Worm (Caenorhabditis elegans) whole organism, mixed stage, embryonic: ENCODE results near the gene F39E9.6.

Experiments used
- M03D4.4 ChIP-seq: sonication (generic microtip); optimal IDR thresholded peaks from 2 replicates; lab custom pipeline; 2017; ENCODE audit warnings: mild to moderate bottlenecking, missing genetic modification characterization, missing compliant biosample characterization
- bed-3 ChIP-seq: fragments of 200-800 bp; sonication (Bioruptor generic); optimal IDR thresholded peaks from 3 replicates; lab custom pipeline; 2018; ENCODE audit warnings: mild to moderate bottlenecking, missing genetic modification characterization, moderate library complexity, missing compliant biosample characterization
- blmp-1 ChIP-seq: fragments of 150-350 bp; optimal IDR thresholded peaks from 2 replicates; lab custom pipeline; 2014; ENCODE audit warnings: missing biosample characterization, missing genetic modification characterization
- ceh-43 ChIP-seq: fragments of 200-800 bp; sonication (Bioruptor generic); optimal IDR thresholded peaks from 2 replicates; lab custom pipeline; 2018; ENCODE audit warnings: mild to moderate bottlenecking, missing genetic modification characterization, moderate library complexity, missing compliant biosample characterization
- ceh-83 ChIP-seq: fragments of 200-800 bp; sonication (Bioruptor generic); optimal IDR thresholded peaks from 2 replicates; lab custom pipeline; 2018; ENCODE audit warnings: mild to moderate bottlenecking, missing genetic modification characterization, missing compliant biosample characterization
- ces-1 ChIP-seq: fragments of 150-350 bp; optimal IDR thresholded peaks from 2 replicates; lab custom pipeline; 2014; ENCODE audit warnings: missing biosample characterization, missing genetic modification reagents, missing genetic modification characterization
- cnd-1 ChIP-seq: fragments of 200-800 bp; sonication (Bioruptor generic); optimal IDR thresholded peaks from 2 replicates; lab custom pipeline; 2018; ENCODE audit warnings: mild to moderate bottlenecking, missing genetic modification characterization, missing compliant biosample characterization
- drap-1 ChIP-seq: fragments of 200-800 bp; sonication (Bioruptor generic); optimal IDR thresholded peaks from 3 replicates; lab custom pipeline; 2018; ENCODE audit warnings: mild to moderate bottlenecking, missing genetic modification characterization, missing compliant biosample characterization
- flh-1 ChIP-seq: fragments of 200-800 bp; sonication (Bioruptor generic); optimal IDR thresholded peaks from 2 replicates; lab custom pipeline; 2018; ENCODE audit warnings: mild to moderate bottlenecking, missing genetic modification characterization, moderate library complexity, missing compliant biosample characterization
- ham-2 ChIP-seq: fragments of 200-800 bp; sonication (Bioruptor generic); optimal IDR thresholded peaks from 2 replicates; lab custom pipeline; 2018; ENCODE audit warnings: mild to moderate bottlenecking, missing genetic modification characterization, missing compliant biosample characterization
- hlh-1 ChIP-seq: fragments of 150-350 bp; optimal IDR thresholded peaks from 2 replicates; lab custom pipeline; 2014; ENCODE audit warnings: missing biosample characterization, missing genetic modification reagents, missing genetic modification characterization
- lin-13 ChIP-seq: fragments of 150-350 bp; optimal IDR thresholded peaks from 2 replicates; lab custom pipeline; 2014; ENCODE audit warnings: missing biosample characterization, missing genetic modification characterization
- lin-32 ChIP-seq: fragments of 200-800 bp; sonication (Bioruptor generic); optimal IDR thresholded peaks from 2 replicates; lab custom pipeline; 2018; ENCODE audit warnings: mild to moderate bottlenecking, missing genetic modification characterization, missing compliant biosample characterization
- lsy-2 ChIP-seq: fragments of 150-350 bp; optimal IDR thresholded peaks from 2 replicates; lab custom pipeline; 2014; ENCODE audit warnings: missing biosample characterization, missing genetic modification characterization
- mep-1 ChIP-seq: fragments of 150-350 bp; optimal IDR thresholded peaks from 2 replicates; lab custom pipeline; 2017; ENCODE audit warnings: missing biosample characterization, missing genetic modification reagents, missing genetic modification characterization, inconsistent platforms
- mls-2 ChIP-seq: sonication (generic microtip); optimal IDR thresholded peaks from 2 replicates; lab custom pipeline; 2016; ENCODE audit warnings: mild to moderate bottlenecking, missing genetic modification characterization, moderate library complexity, missing compliant biosample characterization
- nhr-12 ChIP-seq: fragments of 150-350 bp; optimal IDR thresholded peaks from 2 replicates; lab custom pipeline; 2014; ENCODE audit warnings: missing biosample characterization, missing genetic modification characterization
- nhr-2 ChIP-seq: fragments of 150-350 bp; optimal IDR thresholded peaks from 2 replicates; lab custom pipeline; 2014; ENCODE audit warnings: missing biosample characterization, missing genetic modification characterization
- nhr-237 ChIP-seq: fragments of 150-350 bp; optimal IDR thresholded peaks from 2 replicates; lab custom pipeline; 2014; ENCODE audit warnings: missing biosample characterization, missing genetic modification characterization
- nhr-28 ChIP-seq: fragments of 150-350 bp; optimal IDR thresholded peaks from 2 replicates; lab custom pipeline; 2014; ENCODE audit warnings: missing biosample characterization, missing genetic modification characterization
- sem-2 ChIP-seq: fragments of 200-800 bp; sonication (Bioruptor generic); optimal IDR thresholded peaks from 2 replicates; lab custom pipeline; 2018; ENCODE audit warnings: mild to moderate bottlenecking, missing genetic modification characterization, missing compliant biosample characterization
- snpc-4 ChIP-seq: fragments of 150-350 bp; optimal IDR thresholded peaks from 2 replicates; lab custom pipeline; 2014; ENCODE audit warnings: missing biosample characterization, missing genetic modification characterization
- sptf-1 ChIP-seq: sonication (generic microtip); optimal IDR thresholded peaks from 2 replicates; lab custom pipeline; 2017; ENCODE audit warnings: mild to moderate bottlenecking, missing genetic modification characterization, moderate library complexity, missing compliant biosample characterization
- tbx-8 ChIP-seq: fragments of 200-800 bp; sonication (Bioruptor generic); optimal IDR thresholded peaks from 2 replicates; lab custom pipeline; 2018; ENCODE audit warnings: mild to moderate bottlenecking, missing genetic modification characterization, moderate library complexity, missing compliant biosample characterization
- unc-62 ChIP-seq: fragments of 150-350 bp; optimal IDR thresholded peaks from 2 replicates; lab custom pipeline; 2014; ENCODE audit warnings: missing biosample characterization, missing genetic modification reagents, missing genetic modification characterization
- ztf-11 ChIP-seq: fragments of 150-350 bp; optimal IDR thresholded peaks from 2 replicates; lab custom pipeline; 2014; ENCODE audit warnings: missing biosample characterization, missing genetic modification characterization

Gene F39E9.6

DNA sequence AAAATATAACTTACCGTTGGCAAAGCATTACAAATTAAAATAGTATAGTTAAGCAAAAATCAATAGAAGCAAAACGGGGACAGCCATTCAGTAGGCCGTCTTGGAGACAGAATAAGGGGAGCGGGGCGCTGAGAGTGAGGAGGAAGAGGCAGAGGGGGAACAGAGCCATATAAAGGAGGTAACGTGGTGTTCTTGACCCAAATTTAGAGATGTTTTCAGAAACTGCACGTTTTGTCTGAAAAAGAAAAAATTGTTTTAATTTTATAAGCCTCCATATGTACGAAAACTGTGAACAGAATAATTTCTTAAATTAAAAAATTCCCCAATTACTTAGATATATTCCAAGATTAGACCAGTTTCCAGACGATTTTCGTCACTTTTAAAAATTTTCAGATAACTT, at the start of gene F39E9.6:
Gene F39E9.6 (minus strand): TSS at position 101 of the 400 bp plus-strand sequence.
- TF ChIP-seq ces-1 (no peak), cnd-1 (tag; lab: Kevin White, UChicago) (no peak), M03D4.4 (tag; lab: Kevin White, UChicago) (no peak), hlh-1 (tag; lab: Kevin White, UChicago) (no peak), mls-2 (tag; lab: Kevin White, UChicago) (no peak), blmp-1 (tag; lab: Kevin White, UChicago) (no peak)

DNA sequence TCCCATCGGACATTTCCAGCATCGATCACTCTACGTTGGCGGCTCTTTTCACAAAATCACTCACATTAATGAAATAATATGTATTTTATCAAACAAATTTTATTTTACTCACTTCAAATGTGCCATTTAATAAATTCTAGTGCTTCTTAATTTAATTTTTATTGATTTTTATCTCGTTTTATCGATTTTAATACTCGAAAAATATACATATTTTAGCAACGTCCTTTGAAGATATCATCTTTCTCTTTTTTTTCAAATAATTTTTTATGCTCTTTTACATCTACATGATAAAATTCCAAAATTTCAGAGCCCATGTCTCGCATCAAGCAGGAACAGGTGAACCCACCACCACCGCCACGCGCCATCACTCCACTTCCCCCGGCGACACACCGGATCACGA, 45.5 kb upstream of the F39E9.6 start, which contains the start of the genes lido-14 and bath-27:
Gene lido-14 (plus strand): TSS at position 301 of the 400 bp plus-strand sequence.
Gene bath-27 (plus strand): TSS at position 306 of the 400 bp plus-strand sequence.
- TF ChIP-seq nhr-2 (tag; lab: Kevin White, UChicago) = no peak
- TF ChIP-seq drap-1 (GFP tag; lab: Kevin White, UChicago) = no peak
- no peak for TF ChIP-seq bed-3 (GFP tag; lab: Kevin White, UChicago)
- TF ChIP-seq ztf-11 (tag; lab: Kevin White, UChicago) = no peak
- TF ChIP-seq lin-13 (tag; lab: Kevin White, UChicago) = no peak
- no peak for TF ChIP-seq ceh-83
- no peak for TF ChIP-seq nhr-28 (tag; lab: Kevin White, UChicago)
- no peak for TF ChIP-seq nhr-12 (tag; lab: Kevin White, UChicago)
- no peak for TF ChIP-seq mep-1 (tag; lab: Kevin White, UChicago)
- no peak for TF ChIP-seq mls-2 (tag; lab: Kevin White, UChicago)
- no peak for TF ChIP-seq tbx-8
- TF ChIP-seq lin-32 (GFP tag; lab: Kevin White, UChicago) = no peak

DNA sequence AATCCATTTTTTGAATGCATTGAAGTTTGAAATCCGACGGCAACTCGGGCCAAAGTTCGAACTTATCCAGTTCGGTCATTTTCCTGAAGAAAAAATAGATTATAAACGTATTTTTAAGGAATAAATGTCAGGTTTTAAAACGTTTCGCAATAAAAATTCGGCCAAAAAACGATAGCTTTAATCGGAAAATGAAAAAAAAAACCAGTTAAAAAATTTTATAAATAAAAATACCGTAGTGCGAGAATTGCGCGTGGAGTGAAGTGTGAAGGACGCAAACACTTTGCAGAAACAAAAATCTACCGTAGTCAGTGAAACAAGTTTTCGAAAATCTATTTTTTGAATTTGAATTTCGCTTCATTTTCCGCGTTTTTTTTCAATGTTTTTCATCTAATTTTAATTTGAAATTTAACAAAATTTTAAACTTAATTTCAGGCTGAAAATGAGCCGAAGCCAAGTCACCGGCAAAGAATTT, 36.5 kb upstream of the F39E9.6 start, which contains the start of gene F14D2.8:
Gene F14D2.8 (minus strand): TSS at position 51 of the 472 bp plus-strand sequence.
- no peak for TF ChIP-seq drap-1 (GFP tag; lab: Kevin White, UChicago)
- no peak for TF ChIP-seq nhr-237 (tag; lab: Kevin White, UChicago)
- TF ChIP-seq, all 35 proteins: peak for 0

DNA sequence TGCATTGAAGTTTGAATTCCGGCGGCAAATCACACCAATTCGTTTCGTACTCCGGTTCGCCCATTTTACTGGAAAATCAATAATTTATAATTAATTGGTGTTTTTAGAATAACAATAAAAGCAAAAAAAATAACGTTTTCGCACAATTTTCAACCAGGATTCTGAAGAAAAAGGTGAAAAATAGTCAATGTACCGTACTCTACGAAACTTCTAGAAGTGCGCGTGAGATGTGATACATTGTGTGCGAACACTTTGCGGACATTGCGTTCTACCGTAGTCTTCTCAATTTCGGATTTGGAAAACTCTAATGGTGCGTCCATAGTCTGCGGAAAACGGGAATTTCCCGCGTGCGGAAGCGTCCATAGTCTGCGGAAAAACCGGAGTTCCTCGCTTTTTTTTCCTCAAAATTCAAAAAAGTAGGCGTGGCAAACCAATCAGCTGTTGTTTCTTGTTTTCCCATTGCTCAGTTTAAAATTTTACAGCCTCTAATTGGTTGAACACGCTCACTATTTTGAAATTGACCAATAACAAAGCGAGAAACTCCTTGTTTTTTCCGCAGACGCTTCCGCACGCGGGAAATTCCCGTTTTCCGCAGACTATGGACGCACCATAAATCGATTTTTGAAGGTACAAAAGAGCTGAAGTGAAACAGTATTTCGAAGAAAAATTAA, 34.7 kb upstream of the F39E9.6 start, which contains the start of the genes F14D2.14 and bath-29:
Gene F14D2.14 (minus strand): TSS at position 51 of the 671 bp plus-strand sequence.
Gene bath-29 (plus strand): TSS at position 621 of the 671 bp plus-strand sequence.
- TF ChIP-seq bed-3 (GFP tag; lab: Kevin White, UChicago) = no peak
- TF ChIP-seq lsy-2 (tag; lab: Kevin White, UChicago) = no peak
- TF ChIP-seq flh-1 = no peak
- no peak for TF ChIP-seq nhr-12 (tag; lab: Kevin White, UChicago)
- no peak for TF ChIP-seq snpc-4 (tag; lab: Kevin White, UChicago)
- no peak for TF ChIP-seq blmp-1 (tag; lab: Kevin White, UChicago)
- no peak for TF ChIP-seq unc-62
- no peak for TF ChIP-seq mep-1 (tag; lab: Kevin White, UChicago)
- TF ChIP-seq sem-2 = no peak
- TF ChIP-seq, all 35 proteins: peak for 0

DNA sequence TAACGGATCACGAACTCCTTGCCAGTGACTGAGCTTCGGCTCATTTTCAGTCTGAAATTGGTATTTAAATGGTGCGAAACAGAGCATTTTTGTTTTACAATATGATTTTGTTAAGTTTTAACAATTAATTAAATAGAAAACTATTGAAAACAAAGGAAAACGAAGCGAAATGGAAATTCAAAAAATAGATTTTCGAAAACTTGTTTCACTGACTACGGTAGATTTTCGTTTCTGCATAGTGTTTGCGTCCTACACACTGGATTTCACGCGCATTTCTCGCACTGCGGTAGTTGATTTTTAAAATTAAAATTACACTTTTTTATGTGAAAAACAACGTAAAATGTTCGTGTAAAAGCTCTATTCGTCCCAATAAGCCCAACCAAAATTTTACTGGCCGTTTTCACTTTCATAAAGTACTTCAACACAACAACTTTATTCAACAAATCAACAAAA, 33.0 kb upstream of the F39E9.6 start, which contains the start of gene bath-30:
Gene bath-30 (minus strand): TSS at position 51 of the 453 bp plus-strand sequence.
- TF ChIP-seq nhr-2 (tag; lab: Kevin White, UChicago) (no peak), mls-2 (tag; lab: Kevin White, UChicago) (no peak), blmp-1 (tag; lab: Kevin White, UChicago) (no peak), snpc-4 (tag; lab: Kevin White, UChicago) (no peak), ceh-43 (GFP tag; lab: Kevin White, UChicago) (no peak), sptf-1 (no peak), nhr-28 (tag; lab: Kevin White, UChicago) (no peak), cnd-1 (tag; lab: Kevin White, UChicago) (no peak)

DNA sequence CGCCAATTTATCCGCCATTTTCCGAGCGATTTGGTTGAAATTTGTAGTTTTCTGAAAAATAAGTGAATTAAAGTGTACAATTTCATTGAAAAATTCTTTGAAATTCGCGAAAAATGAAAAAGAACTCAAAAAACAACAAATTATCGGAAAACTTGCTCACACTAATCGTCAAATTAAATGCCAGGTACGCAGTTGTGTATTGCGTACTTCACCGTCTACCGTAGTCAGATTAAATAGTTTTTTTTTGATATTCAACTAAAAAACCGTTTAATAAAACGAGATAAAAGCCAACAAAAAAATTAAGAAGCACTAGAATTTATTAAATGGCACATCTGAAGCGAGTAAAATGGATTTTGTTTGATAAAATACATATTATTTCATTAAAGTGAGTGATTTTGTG, 31.6 kb upstream of the F39E9.6 start, which contains the start of gene bath-28:
Gene bath-28 (minus strand): TSS at position 51 of the 400 bp plus-strand sequence.
- TF ChIP-seq mep-1 (tag; lab: Kevin White, UChicago) = no peak
- no peak for TF ChIP-seq ceh-43 (GFP tag; lab: Kevin White, UChicago)
- no peak for TF ChIP-seq blmp-1 (tag; lab: Kevin White, UChicago)
- TF ChIP-seq ces-1 = no peak
- TF ChIP-seq ham-2 (GFP tag; lab: Kevin White, UChicago) = no peak
